Fruit fly (Drosophila melanogaster): ENCODE results near the gene crim.
A peak's percentile ranks its signal among the peaks of the same experiment; 100 is the strongest.

The crim gene

dm6 chr3L:11691203-11691797 is 19.9 kb downstream of the crim start, which contains the start of the genes Pldn and CG14135 (continued):
- no peak for TF ChIP-seq Jarid2 (GFP tag; optimal IDR thresholded peaks at IDR 0.05)
- TF ChIP-seq CG7987 (GFP tag; optimal IDR thresholded peaks at IDR 0.05), result no peak
- no peak for TF ChIP-seq eyg (GFP tag; optimal IDR thresholded peaks at IDR 0.05)
- TF ChIP-seq Fer2 (tag; optimal IDR thresholded peaks at IDR 0.05), result no peak
- TF ChIP-seq yki (optimal IDR thresholded peaks at IDR 0.05), result no peak
- TF ChIP-seq CG9876 (GFP tag; optimal IDR thresholded peaks at IDR 0.05), result no peak
- TF ChIP-seq Doc2 (GFP tag; IDR thresholded peaks at IDR 0.05), result no peak
- no peak for TF ChIP-seq CG12155 (GFP tag; optimal IDR thresholded peaks at IDR 0.05)
- no peak for TF ChIP-seq ATbp (GFP tag; optimal IDR thresholded peaks at IDR 0.05)
- no peak for TF ChIP-seq dan (GFP tag; IDR thresholded peaks at IDR 0.05)
- no peak for TF ChIP-seq sima (GFP tag; optimal IDR thresholded peaks at IDR 0.05)
- no peak for TF ChIP-seq trh (GFP tag; optimal IDR thresholded peaks at IDR 0.05)
- no peak for TF ChIP-seq CG1832 (GFP tag; optimal IDR thresholded peaks at IDR 0.05)
- TF ChIP-seq CG17612 (GFP tag; IDR thresholded peaks at IDR 0.05), result no peak
- no peak for TF ChIP-seq Hr78 (GFP tag; optimal IDR thresholded peaks at IDR 0.05)
- TF ChIP-seq TFAM (GFP tag; optimal IDR thresholded peaks at IDR 0.05), result no peak
- no peak for TF ChIP-seq H2.0 (GFP tag; IDR thresholded peaks at IDR 0.05)
- no peak for TF ChIP-seq CG30403 (GFP tag; optimal IDR thresholded peaks at IDR 0.05)
- TF ChIP-seq Sry-δ (GFP tag; optimal IDR thresholded peaks at IDR 0.05), result peak; percentile 45
- TF ChIP-seq Poxn (GFP tag; IDR thresholded peaks at IDR 0.05), result no peak
- TF ChIP-seq inv (GFP tag; IDR thresholded peaks at IDR 0.05; ENCODE audit: partially characterized antibody), result no peak
- TF ChIP-seq nmo (GFP tag; optimal IDR thresholded peaks at IDR 0.05), result peak; percentile 33
- no peak for TF ChIP-seq mirr (GFP tag; optimal IDR thresholded peaks at IDR 0.05)
- no peak for TF ChIP-seq CG7928 (GFP tag; optimal IDR thresholded peaks at IDR 0.05)
- no peak for TF ChIP-seq jigr1 (GFP tag; IDR thresholded peaks at IDR 0.05)

DNA sequence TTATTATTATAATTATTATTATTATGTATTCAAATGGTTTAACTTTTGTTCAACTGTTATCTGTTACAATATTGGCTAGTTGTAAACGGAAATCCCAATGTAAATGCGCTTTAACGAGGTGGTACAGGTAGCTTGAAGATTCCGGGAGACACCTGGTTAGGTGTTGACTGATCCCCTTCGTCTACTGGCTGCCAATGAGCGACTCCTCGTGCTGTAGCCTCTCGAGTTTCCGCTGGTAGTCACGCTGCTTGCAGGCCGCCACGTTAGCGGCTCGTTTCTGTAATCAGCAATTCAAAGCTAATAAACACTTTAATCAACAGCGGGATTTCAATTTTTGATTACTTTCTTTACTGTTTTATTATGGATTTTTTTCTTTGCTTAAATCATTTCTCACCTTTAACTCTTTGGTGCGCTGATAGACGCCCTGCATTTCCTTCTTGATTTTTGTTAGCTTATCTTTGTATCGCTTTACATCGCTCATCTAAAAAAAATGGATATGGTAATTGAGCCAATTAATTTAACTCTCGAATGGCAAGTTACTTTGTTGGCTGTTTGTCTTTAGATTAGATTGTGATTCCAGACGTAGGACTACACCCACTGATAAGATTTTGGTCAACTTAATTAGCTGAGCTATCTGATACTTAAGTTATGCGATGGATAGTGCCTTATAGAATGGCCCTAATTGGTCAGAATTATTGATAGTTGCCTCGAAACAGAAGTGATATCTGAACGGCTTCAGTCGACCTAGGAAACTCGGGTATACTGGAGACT is 21.2 kb downstream of the crim start:
- TF ChIP-seq sug (tag; optimal IDR thresholded peaks at IDR 0.05) (peak; percentile 41), CG1647 (GFP tag; optimal IDR thresholded peaks at IDR 0.05) (no peak), mirr (GFP tag; optimal IDR thresholded peaks at IDR 0.05) (peak; percentile 93), stc (GFP tag; IDR thresholded peaks at IDR 0.05) (0 out of 2 replicates have a peak, but pooled peaks have one; percentile 12), sqz (GFP tag; optimal IDR thresholded peaks at IDR 0.05) (peak; percentile 33), Neu2 (GFP tag; optimal IDR thresholded peaks at IDR 0.05; ENCODE audit: borderline replicate concordance) (no peak), CG34376 (GFP tag; optimal IDR thresholded peaks at IDR 0.05) (peak; percentile 74), CG4404 (GFP tag; IDR thresholded peaks at IDR 0.05) (no peak), CG2678 (tag; optimal IDR thresholded peaks at IDR 0.05) (peak; percentile 19), tna (GFP tag; IDR thresholded peaks at IDR 0.05; ENCODE audit: partially characterized antibody) (no peak), lab (GFP tag; optimal IDR thresholded peaks at IDR 0.05) (peak; percentile 28), Vsx1 (GFP tag; optimal IDR thresholded peaks at IDR 0.05) (peak; percentile 84), CG13296 (GFP tag; optimal IDR thresholded peaks at IDR 0.05) (peak; percentile 20), Nf-YC (tag; optimal IDR thresholded peaks at IDR 0.05) (peak; percentile 30), grn (GFP tag; optimal IDR thresholded peaks at IDR 0.05) (peak; percentile 87), Atf6 (GFP tag; IDR thresholded peaks at IDR 0.05) (0 out of 2 replicates have a peak, but pooled peaks have one; percentile 23), prd (optimal IDR thresholded peaks at IDR 0.05) (no peak), prd (GFP tag; IDR thresholded peaks at IDR 0.05) (no peak), Med (GFP tag) (peak; percentile 62), sd (tag; optimal IDR thresholded peaks at IDR 0.05) (peak; percentile 48), jumu (GFP tag; optimal IDR thresholded peaks at IDR 0.05) (no peak), CG3281 (GFP tag; optimal IDR thresholded peaks at IDR 0.05) (peak; percentile 15), cwo (GFP tag; optimal IDR thresholded peaks at IDR 0.05) (no peak), CG2199 (GFP tag; IDR thresholded peaks at IDR 0.05) (no peak), CG10543 (GFP tag; optimal IDR thresholded peaks at IDR 0.05) (peak; percentile 19)

Measured in whole organism, embryonic.